Worm (Caenorhabditis elegans) whole organism, L4 larva: Measurements from ENCODE around the gene ddn-3.

Experiments used
- D1046.2 ChIP-seq: fragments of 200-800 bp; sonication (Bioruptor generic); IDR thresholded peaks from 2 replicates; pipeline ENCODE4 v1.3.6; 2022; ENCODE audit warnings: missing genetic modification characterization, missing compliant biosample characterization
- T20F7.1 ChIP-seq: fragments of 200-800 bp; sonication (Bioruptor generic); optimal IDR thresholded peaks from 2 replicates; lab custom pipeline; 2018; ENCODE audit warnings: mild to moderate bottlenecking, missing genetic modification characterization, missing compliant biosample characterization
- T26A8.4 ChIP-seq: fragments of 200-800 bp; sonication (Bioruptor generic); IDR thresholded peaks from 2 replicates; pipeline ENCODE4 v1.3.6; 2022; ENCODE audit warnings: missing genetic modification characterization, missing compliant biosample characterization
- Y5F2A.4 ChIP-seq: fragments of 200-800 bp; sonication (Bioruptor generic); optimal IDR thresholded peaks from 2 replicates; lab custom pipeline; 2018; ENCODE audit warnings: mild to moderate bottlenecking, missing genetic modification characterization, missing compliant biosample characterization
- aha-1 ChIP-seq: fragments of 150-350 bp; peaks from one replicate; lab custom pipeline; 2014; ENCODE audit warnings: missing biosample characterization, missing genetic modification characterization
- ceh-44 ChIP-seq: fragments of 200-800 bp; sonication (Bioruptor generic); IDR thresholded peaks from 2 replicates; pipeline ENCODE4 v1.3.6; 2022; ENCODE audit warnings: missing genetic modification reagents, missing genetic modification characterization, missing compliant biosample characterization
- ces-1 ChIP-seq: fragments of 150-350 bp; sonication (generic microtip); optimal IDR thresholded peaks from 4 replicates; lab custom pipeline; 2014; ENCODE audit warnings: missing biosample characterization, missing genetic modification reagents, missing genetic modification characterization
- daf-16 ChIP-seq, 3 experiments: sonication (generic microtip); optimal IDR thresholded peaks; 2 replicates each; lab custom pipeline; 2016 to 2017; ENCODE audit warnings: missing genetic modification characterization in 3 of 3, missing genetic modification reagents in 3 of 3, mild to moderate bottlenecking in 2 of 3, missing compliant biosample characterization in 2 of 3, missing biosample characterization in 1 of 3, moderate library complexity in 1 of 3
- daf-19 ChIP-seq: fragments of 200-800 bp; sonication (Bioruptor generic); conservative IDR thresholded peaks from 2 replicates; pipeline ENCODE4 v1.3.6; 2022; ENCODE audit warnings: missing genetic modification characterization, missing compliant biosample characterization
- dmd-8 ChIP-seq: fragments of 200-800 bp; sonication (Bioruptor generic); IDR thresholded peaks from 2 replicates; pipeline ENCODE4 v1.3.6; 2022; ENCODE audit warnings: missing genetic modification characterization, missing compliant biosample characterization
- dmd-9 ChIP-seq: fragments of 200-800 bp; sonication (Bioruptor generic); IDR thresholded peaks from 2 replicates; pipeline ENCODE4 v1.3.6; 2022; ENCODE audit warnings: missing genetic modification reagents, missing genetic modification characterization, missing compliant biosample characterization
- hlh-11 ChIP-seq: fragments of 200-800 bp; sonication (Bioruptor generic); optimal IDR thresholded peaks from 2 replicates; lab custom pipeline; 2018; ENCODE audit warnings: mild to moderate bottlenecking, missing genetic modification characterization, missing compliant biosample characterization
- hlh-30 ChIP-seq: sonication (generic microtip); optimal IDR thresholded peaks from 2 replicates; lab custom pipeline; 2017; ENCODE audit warnings: antibody characterized with exemption, mild to moderate bottlenecking, missing genetic modification characterization, missing compliant biosample characterization; ENCODE audit not compliant: insufficient read depth
- lim-7 ChIP-seq: fragments of 200-800 bp; sonication (Bioruptor generic); IDR thresholded peaks from 2 replicates; pipeline ENCODE4 v1.3.6; 2022; ENCODE audit warnings: missing genetic modification characterization, missing compliant biosample characterization
- lin-1 ChIP-seq: fragments of 200-800 bp; sonication (Bioruptor generic); IDR thresholded peaks from 2 replicates; pipeline ENCODE4 v1.3.6; 2022; ENCODE audit warnings: missing genetic modification reagents, missing genetic modification characterization, missing compliant biosample characterization
- lin-38 ChIP-seq: fragments of 200-800 bp; sonication (Bioruptor generic); IDR thresholded peaks from 2 replicates; pipeline ENCODE4 v1.3.6; 2022; ENCODE audit warnings: missing genetic modification reagents, missing genetic modification characterization, missing compliant biosample characterization
- lsy-2 ChIP-seq, 2 experiments: fragments of 150-350 bp in 1 of 2; sonication (generic microtip) in 1 of 2; optimal IDR thresholded peaks; 2 replicates each; lab custom pipeline; 2014 to 2017; ENCODE audit warnings: missing biosample characterization in 2 of 2, missing genetic modification characterization in 2 of 2
- mdt-29 ChIP-seq: fragments of 200-800 bp; sonication (Bioruptor generic); IDR thresholded peaks from 2 replicates; pipeline ENCODE4 v1.3.6; 2022; ENCODE audit warnings: missing genetic modification reagents, missing genetic modification characterization, missing compliant biosample characterization
- mep-1 ChIP-seq: fragments of 150-350 bp; sonication (generic microtip); optimal IDR thresholded peaks from 3 replicates; lab custom pipeline; 2014; ENCODE audit warnings: missing biosample characterization, missing genetic modification characterization
- nhr-10 ChIP-seq: fragments of 150-350 bp; optimal IDR thresholded peaks from 2 replicates; lab custom pipeline; 2014; ENCODE audit warnings: missing biosample characterization, missing genetic modification characterization
- nhr-11 ChIP-seq: fragments of 150-350 bp; optimal IDR thresholded peaks from 2 replicates; lab custom pipeline; 2014; ENCODE audit warnings: missing biosample characterization, missing genetic modification characterization
- nhr-111 ChIP-seq: fragments of 200-800 bp; sonication (Bioruptor generic); optimal IDR thresholded peaks from 2 replicates; lab custom pipeline; 2018; ENCODE audit warnings: mild to moderate bottlenecking, missing genetic modification characterization, missing compliant biosample characterization
- nhr-28 ChIP-seq: fragments of 150-350 bp; optimal IDR thresholded peaks from 2 replicates; lab custom pipeline; 2014; ENCODE audit warnings: missing biosample characterization, missing genetic modification characterization
- pha-4 ChIP-seq, 2 experiments: fragments of 150-350 bp in 1 of 2; fragments of 200-800 bp in 1 of 2; sonication (Bioruptor generic) in 1 of 2; IDR thresholded peaks in 1 of 2; optimal IDR thresholded peaks in 1 of 2; 2 replicates each; pipeline versions ENCODE4 v1.3.6 to Lab custom; 2014 to 2022; ENCODE audit warnings: missing genetic modification characterization in 2 of 2, missing genetic modification reagents in 2 of 2, missing biosample characterization in 1 of 2, missing compliant biosample characterization in 1 of 2
- saeg-2 ChIP-seq: fragments of 200-800 bp; sonication (Bioruptor generic); IDR thresholded peaks from 2 replicates; pipeline ENCODE4 v1.3.6; 2022; ENCODE audit warnings: missing genetic modification reagents, missing genetic modification characterization, missing compliant biosample characterization
- set-16 ChIP-seq: fragments of 200-800 bp; sonication (Bioruptor generic); IDR thresholded peaks from 2 replicates; pipeline ENCODE4 v1.3.6; 2022; ENCODE audit warnings: missing genetic modification reagents, missing genetic modification characterization, missing compliant biosample characterization
- snpc-4 ChIP-seq: fragments of 150-350 bp; optimal IDR thresholded peaks from 2 replicates; lab custom pipeline; 2014; ENCODE audit warnings: missing biosample characterization, missing genetic modification characterization
- unc-39 ChIP-seq: sonication (generic microtip); optimal IDR thresholded peaks from 2 replicates; lab custom pipeline; 2017; ENCODE audit warnings: missing biosample characterization, missing genetic modification characterization
- ztf-11 ChIP-seq: fragments of 150-350 bp; optimal IDR thresholded peaks from 2 replicates; lab custom pipeline; 2014; ENCODE audit warnings: missing biosample characterization, missing genetic modification characterization

Gene ddn-3

DNA sequence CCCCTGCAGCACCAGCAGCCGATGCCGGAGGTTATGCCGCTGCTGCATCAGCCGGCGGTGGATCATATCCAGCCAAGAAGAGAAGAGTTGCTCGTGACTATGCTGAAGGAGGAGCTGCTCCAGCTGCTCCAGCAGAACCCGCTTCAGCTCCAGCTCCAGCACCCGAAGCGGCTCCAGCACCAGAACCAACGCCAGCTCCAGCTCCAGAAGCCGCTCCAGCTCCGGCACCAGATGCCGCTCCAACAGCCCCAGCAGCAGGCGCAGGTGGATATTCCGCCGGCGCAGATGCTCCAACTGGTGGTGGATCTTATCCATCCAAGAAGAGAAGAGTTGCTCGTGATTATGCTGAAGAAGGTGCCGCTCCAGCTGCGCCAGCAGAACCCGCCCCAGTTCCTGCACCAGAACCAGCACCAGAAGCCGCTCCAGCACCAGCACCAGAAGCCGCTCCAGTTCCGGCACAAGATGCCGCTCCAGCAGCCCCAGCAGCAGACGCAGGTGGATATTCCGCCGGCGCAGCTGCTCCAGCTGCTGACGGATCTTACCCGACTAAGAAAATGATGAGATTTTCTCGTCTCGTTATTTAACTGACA is 9.8 kb upstream of the ddn-3 start:
- peak; percentile 24; the same call in 1 of the 2 replicates for TF ChIP-seq dmd-9 (GFP tag; lab: Robert Waterston, UW)
- TF ChIP-seq set-16 (GFP tag; lab: Robert Waterston, UW), result peak; percentile 99
- TF ChIP-seq T26A8.4 (GFP tag; lab: Robert Waterston, UW), result no peak
- TF ChIP-seq lim-7 (GFP tag; lab: Robert Waterston, UW), result 0 out of 2 replicates have a peak, but pooled peaks have one; percentile 55
- no peak for TF ChIP-seq lsy-2 (tag; optimal IDR thresholded peaks at IDR 0.05; lab: Kevin White, UChicago)
- TF ChIP-seq lin-1 (GFP tag; lab: Robert Waterston, UW), result no peak
- no peak for TF ChIP-seq mep-1 (tag; lab: Kevin White, UChicago)
- TF ChIP-seq ces-1 (GFP tag; lab: Kevin White, UChicago), result no peak
- 0 out of 2 replicates have a peak, but pooled peaks have one; percentile 33 for TF ChIP-seq dmd-8 (GFP tag; lab: Robert Waterston, UW)
- TF ChIP-seq nhr-10 (tag; lab: Kevin White, UChicago), result no peak
- TF ChIP-seq pha-4 (GFP tag; IDR thresholded peaks at IDR 0.05; lab: Robert Waterston, UW), result peak; percentile 33; the same call in 1 of the 2 replicates
- TF ChIP-seq pha-4 (tag; optimal IDR thresholded peaks at IDR 0.05; lab: Kevin White, UChicago), result no peak

ce11 chrV:14320246-14320645 is 9.2 kb upstream of the ddn-3 start, which contains the start of gene F47B8.14:
Gene F47B8.14 (plus strand): TSS chrV:14320546.
- TF ChIP-seq daf-19, result no peak

DNA sequence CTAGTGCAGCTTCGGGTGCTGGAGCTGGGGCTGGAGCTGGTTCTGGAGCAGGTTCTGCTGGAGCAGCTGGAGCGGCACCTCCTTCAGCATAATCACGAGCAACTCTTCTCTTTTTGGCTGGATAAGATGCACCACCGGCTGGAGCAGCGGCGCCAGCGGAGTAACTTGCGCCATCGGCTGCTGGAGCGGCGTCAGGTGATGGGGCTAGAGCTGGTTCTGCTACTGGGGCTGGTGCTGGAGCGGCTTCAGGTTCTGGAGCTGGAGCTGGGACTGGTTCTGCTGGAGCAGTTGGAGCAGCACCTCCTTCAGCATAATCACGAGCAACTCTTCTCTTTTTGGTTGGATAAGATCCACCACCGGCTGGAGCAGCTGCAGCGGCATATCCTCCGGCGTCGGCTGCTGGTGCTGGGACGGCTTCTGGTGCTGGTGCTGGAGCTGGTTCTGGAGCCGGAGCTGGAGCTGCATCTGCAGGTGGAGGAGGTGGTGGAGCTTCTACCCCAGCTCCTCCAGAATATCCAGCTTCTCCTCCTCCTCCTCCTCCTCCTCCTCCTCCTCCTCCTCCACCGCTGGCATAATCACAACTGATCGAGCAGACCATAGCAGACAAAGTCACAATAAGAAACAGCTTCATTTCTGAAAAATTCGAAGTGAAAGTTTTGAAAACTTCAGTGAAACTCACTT is 8.2 kb upstream of the ddn-3 start, which contains the start of gene F47B8.13:
TSS of gene F47B8.13 (minus strand) at position 631 of the 681 bp plus-strand sequence.
- TF ChIP-seq aha-1 (tag; lab: Kevin White, UChicago) (peak; percentile 21), set-16 (GFP tag; lab: Robert Waterston, UW) (peak; percentile 96), ztf-11 (tag; lab: Kevin White, UChicago) (no peak), T20F7.1 (GFP tag; lab: Kevin White, UChicago) (no peak), snpc-4 (tag; lab: Kevin White, UChicago) (no peak), nhr-111 (GFP tag; lab: Kevin White, UChicago) (no peak), D1046.2 (0 out of 2 replicates have a peak, but pooled peaks have one; percentile 4)

ce11 chrV:14317621-14318020 is 6.6 kb upstream of the ddn-3 start:
- TF ChIP-seq nhr-11 (tag; lab: Kevin White, UChicago), result peak; percentile 29
- no peak for TF ChIP-seq hlh-11
- TF ChIP-seq mdt-29 (GFP tag; lab: Robert Waterston, UW), result no peak
- TF ChIP-seq saeg-2 (GFP tag; lab: Robert Waterston, UW), result no peak
- TF ChIP-seq unc-39 (tag; lab: Kevin White, UChicago), result no peak
- TF ChIP-seq Y5F2A.4 (GFP tag; lab: Kevin White, UChicago), result no peak
- TF ChIP-seq ceh-44 (GFP tag; lab: Robert Waterston, UW), result no peak
- TF ChIP-seq daf-16 (GFP tag; optimal IDR thresholded peaks at IDR 0.05; lab: Kevin White, UChicago), result no peak
- TF ChIP-seq daf-16 (tag; optimal IDR thresholded peaks at IDR 0.05; lab: Kevin White, UChicago), result no peak

ce11 chrV:14317204-14317603 is 6.2 kb upstream of the ddn-3 start:
- TF ChIP-seq nhr-28 (tag; lab: Kevin White, UChicago), result peak; percentile 20
- TF ChIP-seq ztf-11 (tag; lab: Kevin White, UChicago), result no peak
- TF ChIP-seq hlh-30, result peak; percentile 47
- TF ChIP-seq lin-38 (GFP tag; lab: Robert Waterston, UW), result no peak
